Worm (Caenorhabditis elegans): ENCODE results near the gene bigr-1.

bigr-1 gene

ce11 chrII:11150976-11151375, 30.5 kb upstream of the bigr-1 start (continued):
- TF ChIP-seq dpl-1 (GFP tag; optimal IDR thresholded peaks at IDR 0.05) (no peak), tbp1 (GFP tag; optimal IDR thresholded peaks at IDR 0.05) (peak; percentile 34), tbx-9 (tag; optimal IDR thresholded peaks at IDR 0.05; ENCODE audit: borderline replicate concordance) (no peak), sptf-2 (GFP tag; optimal IDR thresholded peaks at IDR 0.05) (no peak), mxl-1 (tag; optimal IDR thresholded peaks at IDR 0.05) (no peak), aptf-2 (GFP tag; conservative IDR thresholded peaks at IDR 0.05) (no peak), ceh-58 (GFP tag; IDR thresholded peaks at IDR 0.05) (no peak), ceh-79 (tag; optimal IDR thresholded peaks at IDR 0.05) (no peak), attf-3 (GFP tag; conservative IDR thresholded peaks at IDR 0.05) (no peak), bed-1 (GFP tag; IDR thresholded peaks at IDR 0.05) (no peak), Y53F4B.3 (GFP tag; IDR thresholded peaks at IDR 0.05) (no peak), B0336.3 (GFP tag; IDR thresholded peaks at IDR 0.05) (peak; percentile 41; the same call in 1 of the 2 replicates), madf-6 (GFP tag; IDR thresholded peaks at IDR 0.05) (no peak), zim-3 (tag; optimal IDR thresholded peaks at IDR 0.05) (no peak), die-1 (tag; optimal IDR thresholded peaks at IDR 0.05) (no peak), hsf-1 (GFP tag; IDR thresholded peaks at IDR 0.05) (peak; percentile 64; the same call in 1 of the 2 replicates), B0019.2 (GFP tag; conservative IDR thresholded peaks at IDR 0.05) (no peak), nhr-27 (tag; optimal IDR thresholded peaks at IDR 0.05) (no peak), ets-4 (GFP tag; optimal IDR thresholded peaks at IDR 0.05) (peak; percentile 40), gei-17 (GFP tag; optimal IDR thresholded peaks at IDR 0.05) (no peak), Y53G8AR.9 (GFP tag; conservative IDR thresholded peaks at IDR 0.05) (peak; percentile 69; the same call in 1 of the 2 replicates), tlf-1 (GFP tag; optimal IDR thresholded peaks at IDR 0.05) (peak; percentile 42), lin-26 (GFP tag; IDR thresholded peaks at IDR 0.05) (no peak), mes-4 (tag; optimal IDR thresholded peaks at IDR 0.05) (no peak), somi-1 (GFP tag; optimal IDR thresholded peaks at IDR 0.05) (no peak), madf-10 (tag; optimal IDR thresholded peaks at IDR 0.05) (peak; percentile 38), him-1 (tag; optimal IDR thresholded peaks at IDR 0.05) (no peak), nfya-1 (tag; optimal IDR thresholded peaks at IDR 0.05; ENCODE audit: borderline replicate concordance, insufficient read depth) (no peak), pha-4 (tag; optimal IDR thresholded peaks at IDR 0.05) (no peak)

ce11 chrII:11152495-11152894, 29.0 kb upstream of the bigr-1 start, which contains the start of gene pqm-1:
pqm-1 (minus strand) TSS chrII:11152595.
- no peak for TF ChIP-seq egl-18 (GFP tag; IDR thresholded peaks at IDR 0.05)
- no peak for TF ChIP-seq F10E7.11 (tag; optimal IDR thresholded peaks at IDR 0.05)
- no peak for TF ChIP-seq lsy-27 (tag; optimal IDR thresholded peaks at IDR 0.05; ENCODE audit: borderline replicate concordance, insufficient read depth)
- no peak for TF ChIP-seq B0336.3 (GFP tag; IDR thresholded peaks at IDR 0.05)
- TF ChIP-seq mes-4 (tag; optimal IDR thresholded peaks at IDR 0.05) = no peak
- TF ChIP-seq ztf-3 (GFP tag; optimal IDR thresholded peaks at IDR 0.05) = no peak
- no peak for TF ChIP-seq bed-2 (GFP tag; IDR thresholded peaks at IDR 0.05)
- TF ChIP-seq ztf-26 (tag; optimal IDR thresholded peaks at IDR 0.05) = no peak
- no peak for TF ChIP-seq atf-7 (tag; optimal IDR thresholded peaks at IDR 0.05)
- TF ChIP-seq athp-1 (tag; optimal IDR thresholded peaks at IDR 0.05) = no peak
- no peak for TF ChIP-seq snpc-1.3 (tag; optimal IDR thresholded peaks at IDR 0.05; ENCODE audit: insufficient read depth)

- TF ChIP-seq lag-1 (GFP tag; IDR thresholded peaks at IDR 0.05) (no peak), Y53G8AR.9 (GFP tag; conservative IDR thresholded peaks at IDR 0.05) (peak; percentile 31; the same call in 1 of the 2 replicates), let-607 (tag; optimal IDR thresholded peaks at IDR 0.05) (no peak), F23B12.7 (tag; optimal IDR thresholded peaks at IDR 0.05; ENCODE audit: insufficient read depth) (no peak), F10E7.11 (tag; optimal IDR thresholded peaks at IDR 0.05) (no peak), dox-1 (GFP tag; IDR thresholded peaks at IDR 0.05) (0 out of 2 replicates have a peak, but pooled peaks have one; percentile 11), nhr-80 (tag; optimal IDR thresholded peaks at IDR 0.05) (peak; percentile 60)
Observed at ce11 chrII:11153080-11153479, 28.4 kb upstream of the bigr-1 start.

Measured in whole organism, young adult.